Fruit fly (Drosophila melanogaster): ENCODE data around the gene Lsd-2.

Gene Lsd-2

DNA sequence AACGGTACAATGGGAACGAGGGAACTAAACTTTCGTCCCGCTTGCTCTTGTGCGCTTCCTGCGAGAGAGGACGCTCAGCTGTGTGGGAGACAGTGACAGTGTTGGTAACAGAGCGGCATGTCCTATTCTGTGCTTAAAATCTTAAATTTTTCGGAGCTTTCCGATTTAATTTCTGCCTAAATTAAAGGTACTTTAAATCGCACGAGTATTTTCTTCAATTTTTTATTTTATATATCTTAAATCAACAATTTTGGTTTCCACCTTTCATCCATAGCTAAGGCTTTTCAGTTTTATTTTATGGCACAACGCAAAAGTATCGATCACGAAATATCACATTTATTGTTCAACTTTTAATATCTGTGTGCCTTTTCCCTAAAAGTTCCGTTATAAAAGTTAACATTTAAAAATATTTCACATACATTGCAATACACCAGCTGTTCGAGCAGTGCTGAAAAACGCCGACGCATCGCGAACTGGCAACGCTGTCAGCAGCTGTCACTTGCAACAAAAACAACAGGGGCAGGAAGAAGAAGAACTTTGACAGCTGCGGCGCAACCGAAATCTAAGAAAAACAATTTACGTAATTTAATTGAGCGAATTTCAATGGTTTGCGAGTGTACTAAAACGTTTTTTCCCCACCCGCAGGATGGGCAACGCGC, 12.5 kb downstream of the Lsd-2 start, which contains the start of the genes hiw and ND-B18 (continued):
- peak; percentile 95 for TF ChIP-seq CG10267 (tag; optimal IDR thresholded peaks at IDR 0.05)
- TF ChIP-seq CG5180 (GFP tag; optimal IDR thresholded peaks at IDR 0.05), result no peak
- TF ChIP-seq CG8924 (tag; optimal IDR thresholded peaks at IDR 0.05), result peak; percentile 21
- TF ChIP-seq Elba2 (GFP tag; optimal IDR thresholded peaks at IDR 0.05), result no peak
- no peak for TF ChIP-seq fd3F (GFP tag; optimal IDR thresholded peaks at IDR 0.05)
- TF ChIP-seq CG18262 (tag; optimal IDR thresholded peaks at IDR 0.05), result peak; percentile 17
- TF ChIP-seq CTCF (GFP tag; optimal IDR thresholded peaks at IDR 0.05), result peak; percentile 49
- TF ChIP-seq Drgx (GFP tag; IDR thresholded peaks at IDR 0.05), result no peak
- TF ChIP-seq Dfd (GFP tag; optimal IDR thresholded peaks at IDR 0.05), result no peak
- TF ChIP-seq CG17328 (GFP tag; IDR thresholded peaks at IDR 0.05), result 0 out of 2 replicates have a peak, but pooled peaks have one; percentile 22
- TF ChIP-seq NK7.1 (GFP tag; optimal IDR thresholded peaks at IDR 0.05), result no peak
- peak; percentile 56 for TF ChIP-seq Rfx (GFP tag; IDR thresholded peaks at IDR 0.05)
- no peak for TF ChIP-seq ase (GFP tag; IDR thresholded peaks at IDR 0.05)
- peak; percentile 95 for TF ChIP-seq Myb (GFP tag; optimal IDR thresholded peaks at IDR 0.05)
- no peak for TF ChIP-seq hkb (optimal IDR thresholded peaks at IDR 0.05)
- 0 out of 2 replicates have a peak, but pooled peaks have one; percentile 15 for TF ChIP-seq hkb (GFP tag; IDR thresholded peaks at IDR 0.05)
- TF ChIP-seq Trl (optimal IDR thresholded peaks at IDR 0.05), result peak; percentile 7 to 22
- peak; percentile 27 for TF ChIP-seq Trl (GFP tag; optimal IDR thresholded peaks at IDR 0.05)
- TF ChIP-seq p53 (GFP tag; optimal IDR thresholded peaks at IDR 0.05), result peak; percentile 13
- TF ChIP-seq CG2712 (tag; optimal IDR thresholded peaks at IDR 0.05), result peak; percentile 28
- peak; percentile 79 for TF ChIP-seq CG3847 (GFP tag; IDR thresholded peaks at IDR 0.05)
- TF ChIP-seq CG12236 (GFP tag; optimal IDR thresholded peaks at IDR 0.05), result no peak
- TF ChIP-seq pnt (GFP tag; optimal IDR thresholded peaks at IDR 0.05), result no peak
- TF ChIP-seq CG12155 (GFP tag; optimal IDR thresholded peaks at IDR 0.05), result peak; percentile 11
- TF ChIP-seq CG11456 (GFP tag; IDR thresholded peaks at IDR 0.05), result peak; percentile 54; the same call in 1 of the 3 replicates
- TF ChIP-seq chm (GFP tag; IDR thresholded peaks at IDR 0.05), result 0 out of 2 replicates have a peak, but pooled peaks have one; percentile 50
- TF ChIP-seq unpg (GFP tag; optimal IDR thresholded peaks at IDR 0.05), result peak; percentile 6
- TF ChIP-seq Usf (GFP tag; optimal IDR thresholded peaks at IDR 0.05), result no peak
- TF ChIP-seq sob (GFP tag; IDR thresholded peaks at IDR 0.05), result 0 out of 2 replicates have a peak, but pooled peaks have one; percentile 16
- TF ChIP-seq CG18011 (GFP tag; optimal IDR thresholded peaks at IDR 0.05), result no peak
- TF ChIP-seq bigmax (GFP tag; optimal IDR thresholded peaks at IDR 0.05), result no peak
- 0 out of 2 replicates have a peak, but pooled peaks have one; percentile 10 for TF ChIP-seq CG11085 (GFP tag; IDR thresholded peaks at IDR 0.05)
- no peak for TF ChIP-seq jumu (GFP tag; optimal IDR thresholded peaks at IDR 0.05)
- TF ChIP-seq caup (GFP tag; optimal IDR thresholded peaks at IDR 0.05; ENCODE audit: severe bottlenecking), result peak; percentile 43
- peak; percentile 9 for TF ChIP-seq CG10209 (GFP tag; optimal IDR thresholded peaks at IDR 0.05)
- no peak for TF ChIP-seq CG9876 (GFP tag; optimal IDR thresholded peaks at IDR 0.05)
- TF ChIP-seq Bgb (GFP tag; IDR thresholded peaks at IDR 0.05; ENCODE audit: partially characterized antibody), result no peak; the same call in none of the 2 replicates
- TF ChIP-seq Mad (GFP tag; optimal IDR thresholded peaks at IDR 0.05), result peak; percentile 29
- TF ChIP-seq sima (GFP tag; optimal IDR thresholded peaks at IDR 0.05), result no peak
- TF ChIP-seq phol (tag; optimal IDR thresholded peaks at IDR 0.05), result peak; percentile 37
- no peak for TF ChIP-seq CG4707 (GFP tag; optimal IDR thresholded peaks at IDR 0.05)
- no peak for TF ChIP-seq luna (GFP tag; optimal IDR thresholded peaks at IDR 0.05)
- TF ChIP-seq CG9797 (GFP tag; optimal IDR thresholded peaks at IDR 0.05), result peak; percentile 42
- TF ChIP-seq CG2120 (GFP tag; optimal IDR thresholded peaks at IDR 0.05), result peak; percentile 21
- TF ChIP-seq CG17186 (GFP tag; optimal IDR thresholded peaks at IDR 0.05), result peak; percentile 61
- no peak for TF ChIP-seq CG2678 (tag; optimal IDR thresholded peaks at IDR 0.05)
- no peak for TF ChIP-seq esg (GFP tag; conservative IDR thresholded peaks at IDR 0.05)
- 0 out of 2 replicates have a peak, but pooled peaks have one; percentile 12 for TF ChIP-seq vvl (GFP tag; IDR thresholded peaks at IDR 0.05)
- TF ChIP-seq Nf-YC (tag; optimal IDR thresholded peaks at IDR 0.05), result peak; percentile 12
- peak; percentile 29 for TF ChIP-seq nerfin-1 (tag; optimal IDR thresholded peaks at IDR 0.05)
- TF ChIP-seq CG12391 (tag; optimal IDR thresholded peaks at IDR 0.05), result peak; percentile 8
